Worm (Caenorhabditis elegans) whole organism, midembryonic: ENCODE results near the gene F13H10.1.

ENCODE experiments used
- T22C8.4 ChIP-seq: fragments of 200-800 bp; sonication (Bioruptor generic); IDR thresholded peaks from 2 replicates; pipeline ENCODE4 v1.3.6; 2022; ENCODE audit warnings: missing genetic modification characterization, missing compliant biosample characterization
- cog-1 ChIP-seq: sonication (generic microtip); optimal IDR thresholded peaks from 2 replicates; lab custom pipeline; 2016; ENCODE audit warnings: missing genetic modification characterization, missing compliant biosample characterization
- flt-1 ChIP-seq: fragments of 200-800 bp; sonication (Bioruptor generic); IDR thresholded peaks from 2 replicates; pipeline ENCODE4 v1.3.6; 2022; ENCODE audit warnings: missing genetic modification characterization, missing compliant biosample characterization
- klf-2 ChIP-seq: fragments of 200-800 bp; sonication (Bioruptor generic); conservative IDR thresholded peaks from 2 replicates; pipeline ENCODE4 v1.3.6; 2022; ENCODE audit warnings: missing genetic modification reagents, missing genetic modification characterization, missing compliant biosample characterization
- med-1 ChIP-seq: sonication (generic microtip); optimal IDR thresholded peaks from 2 replicates; lab custom pipeline; 2017; ENCODE audit warnings: missing genetic modification characterization, mild to moderate bottlenecking, missing compliant biosample characterization, antibody characterized with exemption, missing genetic modification reagents; ENCODE audit not compliant: insufficient read depth
- ref-1 ChIP-seq: fragments of 200-800 bp; sonication (Bioruptor generic); conservative IDR thresholded peaks from 2 replicates; pipeline ENCODE4 v1.3.6; 2022; ENCODE audit warnings: missing genetic modification reagents, missing genetic modification characterization, missing compliant biosample characterization
- ztf-23 ChIP-seq: fragments of 200-800 bp; sonication (Bioruptor generic); IDR thresholded peaks from 2 replicates; pipeline ENCODE4 v1.3.6; 2022; ENCODE audit warnings: missing genetic modification reagents, missing genetic modification characterization, missing compliant biosample characterization
- ztf-29 ChIP-seq: fragments of 200-800 bp; sonication (Bioruptor generic); IDR thresholded peaks from 2 replicates; pipeline ENCODE4 v1.3.6; 2022; ENCODE audit warnings: missing genetic modification reagents, missing genetic modification characterization, missing compliant biosample characterization

DNA sequence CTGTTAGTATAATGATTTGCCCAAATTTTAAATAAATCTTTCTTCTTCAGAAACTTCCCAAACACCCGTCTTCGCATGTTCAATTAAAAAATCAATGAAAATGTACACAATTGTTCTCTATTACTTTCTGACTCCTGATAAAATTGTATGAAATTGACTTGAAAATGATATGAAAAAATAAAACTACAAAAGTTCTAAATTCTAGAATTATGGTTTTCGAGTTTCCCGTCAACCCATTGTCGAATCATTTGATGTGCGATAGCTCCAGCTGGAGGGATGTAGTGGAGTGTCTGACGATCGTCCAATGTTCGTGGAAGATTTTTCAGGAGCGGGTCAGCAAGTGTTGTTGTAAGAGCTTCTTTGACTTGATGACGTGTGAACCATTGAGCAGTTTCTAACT lies 5.6 kb downstream of the F13H10.1 start:
- no peak for TF ChIP-seq flt-1 (GFP tag; lab: Robert Waterston, UW)
- TF ChIP-seq ztf-23 (GFP tag; lab: Robert Waterston, UW), result no peak
- TF ChIP-seq klf-2 (GFP tag; lab: Robert Waterston, UW), result no peak
- no peak for TF ChIP-seq med-1 (GFP tag; lab: Kevin White, UChicago)
- TF ChIP-seq T22C8.4 (GFP tag; lab: Robert Waterston, UW), result no peak
- no peak for TF ChIP-seq ztf-29 (GFP tag; lab: Robert Waterston, UW)
- TF ChIP-seq ref-1 (GFP tag; lab: Robert Waterston, UW), result no peak
- TF ChIP-seq cog-1 (tag; lab: Kevin White, UChicago), result no peak
